Worm (Caenorhabditis elegans) whole organism, L4 larva: ENCODE measurements around the gene F55B12.2.

Experiments used
- T26A8.4 ChIP-seq: fragments of 200-800 bp; sonication (Bioruptor generic); IDR thresholded peaks from 2 replicates; pipeline ENCODE4 v1.3.6; 2022; ENCODE audit warnings: missing genetic modification characterization, missing compliant biosample characterization
- aha-1 ChIP-seq: fragments of 150-350 bp; peaks from one replicate; lab custom pipeline; 2014; ENCODE audit warnings: missing biosample characterization, missing genetic modification characterization
- aly-2 ChIP-seq: sonication (generic microtip); optimal IDR thresholded peaks from 2 replicates; lab custom pipeline; 2018; ENCODE audit warnings: missing biosample characterization, missing genetic modification characterization
- ama-1 ChIP-seq: fragments of 150-350 bp; optimal IDR thresholded peaks from 2 replicates; lab custom pipeline; 2014; ENCODE audit warnings: inconsistent platforms, mixed read lengths
- fos-1 ChIP-seq: fragments of 150-350 bp; optimal IDR thresholded peaks from 2 replicates; lab custom pipeline; 2014; ENCODE audit warnings: missing biosample characterization, missing genetic modification characterization
- lin-39 ChIP-seq: fragments of 150-350 bp; optimal IDR thresholded peaks from 2 replicates; lab custom pipeline; 2014; ENCODE audit warnings: missing biosample characterization, missing genetic modification reagents, missing genetic modification characterization
- nhr-28 ChIP-seq: fragments of 150-350 bp; optimal IDR thresholded peaks from 2 replicates; lab custom pipeline; 2014; ENCODE audit warnings: missing biosample characterization, missing genetic modification characterization
- pqm-1 ChIP-seq: sonication (generic microtip); optimal IDR thresholded peaks from 2 replicates; lab custom pipeline; 2017; ENCODE audit warnings: missing biosample characterization, missing genetic modification characterization
- unc-62 ChIP-seq, 3 experiments: fragments of 150-350 bp in 1 of 3; sonication (generic microtip); optimal IDR thresholded peaks in 2 of 3; peaks in 1 of 3; 1 replicate in 1 of 3; 2 replicates in 2 of 3; lab custom pipeline; 2014 to 2017; ENCODE audit warnings: missing biosample characterization in 3 of 3, missing genetic modification characterization in 3 of 3, missing genetic modification reagents in 3 of 3, missing genotype in 1 of 3
- zag-1 ChIP-seq: fragments of 150-350 bp; optimal IDR thresholded peaks from 2 replicates; lab custom pipeline; 2014; ENCODE audit warnings: missing biosample characterization, missing genetic modification characterization

ce11 chrV:13777857-13778256, 38.9 kb downstream of the F55B12.2 start, which contains the start of gene F53C11.9:
- no peak for TF ChIP-seq pqm-1 (tag; lab: Kevin White, UChicago)
- no peak for TF ChIP-seq ama-1
- no peak for TF ChIP-seq aha-1 (tag; lab: Kevin White, UChicago)
- TF ChIP-seq nhr-28 (tag; lab: Kevin White, UChicago) = no peak
- no peak for TF ChIP-seq zag-1 (tag; lab: Kevin White, UChicago)
- no peak for TF ChIP-seq T26A8.4
- peak in 1 of 2 experiments; percentile 85 for TF ChIP-seq unc-62 (GFP tag; optimal IDR thresholded peaks at IDR 0.05 in 1 of 2; lab: Kevin White, UChicago)
- no peak for TF ChIP-seq unc-62 (tag; optimal IDR thresholded peaks at IDR 0.05; lab: Kevin White, UChicago)
- TF ChIP-seq fos-1 = no peak
- TF ChIP-seq lin-39 (tag; lab: Kevin White, UChicago) = no peak
- no peak for TF ChIP-seq aly-2 (tag; lab: Kevin White, UChicago)
